Worm (Caenorhabditis elegans) whole organism, L4 larva: ENCODE data around the gene xbx-5.
"Not testable (repeated sequence)": the region's sequence is repeated elsewhere in the genome, so short reads cannot be mapped to it uniquely, and the experiment has no call there.

Experiments used
- ceh-20 ChIP-seq: fragments of 200-800 bp; sonication (Bioruptor generic); IDR thresholded peaks from 2 replicates; pipeline ENCODE4 v1.3.6; 2022; ENCODE audit warnings: missing genetic modification reagents, missing genetic modification characterization, missing compliant biosample characterization
- fos-1 ChIP-seq: fragments of 150-350 bp; optimal IDR thresholded peaks from 2 replicates; lab custom pipeline; 2014; ENCODE audit warnings: missing biosample characterization, missing genetic modification characterization
- hmg-1.1 ChIP-seq: fragments of 200-800 bp; sonication (Bioruptor generic); IDR thresholded peaks from 2 replicates; pipeline ENCODE4 v1.3.6; 2022; ENCODE audit warnings: missing genetic modification reagents, missing genetic modification characterization, missing compliant biosample characterization
- lin-39 ChIP-seq: fragments of 150-350 bp; optimal IDR thresholded peaks from 2 replicates; lab custom pipeline; 2014; ENCODE audit warnings: missing biosample characterization, missing genetic modification reagents, missing genetic modification characterization
- nhr-25 ChIP-seq: sonication (generic microtip); optimal IDR thresholded peaks from 2 replicates; lab custom pipeline; 2017; ENCODE audit warnings: missing genetic modification characterization, mild to moderate bottlenecking, missing compliant biosample characterization, antibody characterized with exemption, moderate library complexity, borderline replicate concordance; ENCODE audit not compliant: insufficient read depth
- nhr-76 ChIP-seq: fragments of 150-350 bp; optimal IDR thresholded peaks from 2 replicates; lab custom pipeline; 2014; ENCODE audit warnings: missing biosample characterization, missing genetic modification characterization
- pha-4 ChIP-seq, 2 experiments: fragments of 150-350 bp in 1 of 2; fragments of 200-800 bp in 1 of 2; sonication (Bioruptor generic) in 1 of 2; IDR thresholded peaks in 1 of 2; optimal IDR thresholded peaks in 1 of 2; 2 replicates each; pipeline versions ENCODE4 v1.3.6 to Lab custom; 2014 to 2022; ENCODE audit warnings: missing genetic modification characterization in 2 of 2, missing genetic modification reagents in 2 of 2, missing biosample characterization in 1 of 2, missing compliant biosample characterization in 1 of 2

ce11 chrIII:3843514-3843913, 39.2 kb upstream of the xbx-5 start, which contains the start of gene C36A4.4:
- TF ChIP-seq pha-4 (GFP tag; IDR thresholded peaks at IDR 0.05; lab: Robert Waterston, UW); pha-4 (tag; optimal IDR thresholded peaks at IDR 0.05; lab: Kevin White, UChicago); lin-39 (tag; lab: Kevin White, UChicago); ceh-20 (GFP tag; lab: Robert Waterston, UW); hmg-1.1; nhr-76 (tag; lab: Kevin White, UChicago); fos-1 (tag; lab: Kevin White, UChicago); nhr-25 (tag; lab: Kevin White, UChicago): not testable (repeated sequence)
